Fruit fly (Drosophila melanogaster) whole organism, larva: ENCODE results near the gene Abd-B.
A peak's percentile ranks its signal among the peaks of the same experiment; 100 is the strongest.

Experiments
- noc ChIP-seq: fragments of 200-800 bp; sonication (Bioruptor generic); optimal IDR thresholded peaks from 3 replicates; lab custom pipeline; 2019; ENCODE audit warnings: missing biosample characterization, mild to moderate bottlenecking, missing genetic modification characterization, moderate library complexity

The Abd-B gene

DNA sequence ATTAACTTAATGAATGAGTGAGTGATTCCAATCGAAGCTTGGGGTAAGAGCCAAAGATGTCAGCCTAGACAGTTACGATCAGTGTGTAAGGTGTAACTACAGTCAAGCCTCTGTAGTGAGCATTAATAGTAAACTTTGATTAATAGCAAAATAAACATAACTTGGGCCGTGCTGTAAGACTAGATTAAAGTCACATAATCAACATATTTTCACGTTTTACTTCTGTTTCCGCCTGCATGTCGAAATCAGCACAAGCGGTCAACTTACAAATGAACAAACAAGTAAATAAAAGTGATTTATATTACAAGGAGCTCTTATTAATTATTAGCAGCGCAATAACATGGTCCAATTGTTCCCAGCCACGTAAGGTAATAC is 15.9 kb upstream of the Abd-B start:
- TF ChIP-seq noc (tag; lab: Kevin White, UChicago): no peak

DNA sequence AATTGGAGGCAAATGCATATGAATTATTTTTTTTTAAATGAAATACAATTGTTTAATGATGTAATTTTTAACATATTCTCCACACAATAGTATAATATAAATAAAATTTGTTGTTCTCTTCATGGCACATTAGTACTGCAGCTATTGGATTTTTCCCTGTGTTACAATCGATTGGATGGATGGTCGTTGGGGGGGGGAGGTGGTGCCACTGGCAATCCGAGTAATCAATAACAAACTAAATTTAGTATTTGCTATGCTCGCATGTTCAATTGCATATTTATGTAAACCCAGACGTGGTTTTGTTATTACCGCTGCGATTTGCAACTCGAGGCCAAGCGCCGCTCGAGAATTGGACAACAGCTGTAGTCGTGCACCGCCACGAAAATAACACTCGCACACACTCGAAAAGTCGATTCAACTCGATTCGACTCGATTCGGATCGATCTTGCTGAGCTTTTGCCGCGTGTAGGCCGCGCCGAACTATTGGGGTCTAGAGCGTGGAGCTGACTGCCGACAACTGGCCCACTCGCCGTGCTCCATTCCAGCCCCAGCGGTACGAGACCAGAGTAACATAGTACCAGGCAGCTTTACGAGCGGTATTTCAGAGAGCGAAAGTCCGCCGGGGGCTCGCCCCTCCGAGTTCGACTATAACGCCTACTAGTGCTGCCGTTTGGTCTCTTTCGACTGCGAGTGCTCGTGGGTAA is 15.3 kb upstream of the Abd-B start, which contains the start of gene CG18622:
CG18622 (minus strand) TSS at position 513 of the 704 bp plus-strand sequence.
- no peak for TF ChIP-seq noc (tag; lab: Kevin White, UChicago)

DNA sequence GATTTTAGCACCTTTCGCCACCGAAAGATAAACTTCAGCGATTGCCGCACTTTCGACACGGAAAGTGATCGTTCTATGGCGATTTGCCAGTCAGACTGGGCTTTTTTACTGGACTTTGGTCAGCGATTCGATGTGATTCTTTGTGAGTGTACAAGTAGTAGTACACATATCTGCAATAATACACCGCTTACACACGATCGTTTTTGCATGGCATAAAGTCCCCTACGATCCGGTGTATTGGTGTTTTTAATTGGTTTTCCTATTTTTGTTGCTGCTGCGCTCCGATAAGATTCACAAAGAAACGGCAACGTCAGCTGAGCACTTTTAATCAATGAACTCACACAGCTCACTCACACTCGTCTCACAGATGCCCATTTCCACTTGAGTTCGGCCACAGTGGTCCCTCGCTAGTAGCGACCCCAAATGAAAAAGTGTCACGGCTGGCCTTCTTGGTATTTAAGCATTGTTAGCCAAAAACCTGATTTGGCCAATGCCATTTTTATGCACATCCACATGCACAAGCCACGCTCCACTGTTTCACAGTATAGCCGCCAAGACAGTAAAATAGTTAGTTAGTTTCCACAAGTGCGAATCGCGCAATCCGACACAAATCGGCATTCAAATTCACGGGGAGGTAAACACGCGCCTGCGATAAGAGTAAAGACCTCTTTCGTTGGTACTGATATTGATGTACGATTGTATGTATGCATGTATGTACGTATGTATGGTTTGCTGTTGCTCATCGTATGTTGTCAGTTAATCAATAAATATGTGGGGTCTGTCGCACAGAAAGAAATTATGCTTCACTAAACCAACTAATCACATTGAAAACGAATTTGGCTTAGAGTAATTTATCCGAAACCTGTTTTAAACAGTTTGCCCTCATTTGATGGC is 14.4 kb upstream of the Abd-B start:
- peak; percentile 100 for TF ChIP-seq noc (tag; lab: Kevin White, UChicago)

DNA sequence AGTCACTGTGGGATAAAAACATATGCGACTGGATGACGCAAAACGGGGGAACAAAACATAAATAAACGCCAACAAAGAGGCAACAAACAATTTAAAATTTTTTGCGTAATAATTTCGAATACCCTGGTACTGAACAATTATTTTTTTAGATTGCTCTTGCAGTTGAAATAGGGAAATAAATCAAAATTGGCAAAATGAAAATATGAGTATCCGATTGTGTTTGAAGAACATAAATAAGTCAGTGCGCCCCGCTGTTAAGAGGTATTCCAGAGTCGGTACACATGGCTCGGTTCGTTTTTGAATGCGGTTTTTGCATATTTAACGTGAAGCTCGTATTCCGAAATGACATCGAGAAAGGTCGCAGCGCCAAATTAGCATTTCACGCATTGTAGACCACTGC is 13.5 kb upstream of the Abd-B start:
- TF ChIP-seq noc (tag; lab: Kevin White, UChicago): no peak

DNA sequence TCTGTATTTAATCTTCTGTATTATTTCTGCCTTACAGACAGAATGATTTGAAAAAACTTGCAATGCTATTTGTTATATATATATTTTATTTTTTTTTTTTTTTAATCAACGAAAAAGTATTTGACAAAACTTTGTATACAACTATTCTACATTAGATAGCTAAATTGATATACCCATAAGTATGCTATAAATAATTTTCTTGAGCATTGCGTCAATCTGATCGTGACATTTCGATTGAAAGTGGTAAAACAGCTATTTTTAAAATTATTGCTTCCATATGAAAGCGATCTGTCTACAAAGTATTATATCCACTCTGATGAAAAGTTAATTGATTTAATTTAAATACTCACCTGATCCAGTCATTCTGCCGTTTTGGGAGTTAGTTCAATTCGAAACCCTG is 12.2 kb upstream of the Abd-B start:
- TF ChIP-seq noc (tag; lab: Kevin White, UChicago): no peak

DNA sequence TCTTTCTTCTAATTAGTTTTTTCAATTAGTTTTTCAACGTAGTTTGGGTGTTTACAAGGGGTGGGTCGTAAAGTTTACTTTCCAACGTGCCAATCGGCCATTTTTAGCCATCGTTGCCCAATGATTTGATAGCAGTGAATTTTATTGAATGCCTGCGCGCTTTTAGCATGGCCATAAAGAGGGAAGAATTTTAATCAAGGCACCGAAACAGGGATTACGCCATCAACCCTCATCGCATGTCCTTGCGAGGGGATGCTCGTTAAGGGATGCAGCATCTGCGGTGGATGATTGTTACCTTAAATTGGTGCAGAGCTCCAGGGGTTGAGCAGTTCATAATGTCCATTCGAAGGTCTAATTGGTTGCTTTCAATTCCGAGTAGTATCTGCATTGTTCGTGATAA is 11.0 kb upstream of the Abd-B start:
- no peak for TF ChIP-seq noc (tag; lab: Kevin White, UChicago)

DNA sequence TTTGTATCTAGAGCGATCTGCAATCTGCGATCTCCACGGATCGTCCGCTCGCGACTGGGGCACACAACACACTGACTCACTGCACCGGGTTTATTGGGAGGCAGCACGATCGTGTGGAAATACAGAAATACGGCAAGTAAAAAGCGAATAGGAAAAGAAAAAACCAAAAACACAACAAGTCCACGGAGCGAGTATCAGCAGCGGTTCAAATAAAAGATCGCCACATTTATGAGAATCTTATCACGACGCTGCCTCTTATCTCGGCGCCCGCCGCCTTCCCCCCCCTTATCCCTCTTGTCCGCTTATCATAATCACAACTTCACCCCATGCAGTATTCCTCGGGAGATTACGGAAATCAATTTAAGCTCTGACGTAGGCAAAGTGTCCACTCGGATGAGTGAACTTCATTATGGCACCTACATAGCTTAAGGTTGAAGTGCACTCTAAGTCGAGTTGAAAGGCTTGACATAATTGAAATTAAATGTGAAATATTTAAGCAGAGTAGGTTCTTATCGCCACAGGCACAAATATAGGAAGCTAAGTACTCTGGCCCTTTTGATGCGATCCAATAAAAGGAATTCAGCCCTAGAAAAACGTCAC is 10.2 kb upstream of the Abd-B start, which contains the start of gene AhcyL2:
AhcyL2 (minus strand) TSS at position 51 of the 600 bp plus-strand sequence.
- TF ChIP-seq noc (tag; lab: Kevin White, UChicago): peak; percentile 86

DNA sequence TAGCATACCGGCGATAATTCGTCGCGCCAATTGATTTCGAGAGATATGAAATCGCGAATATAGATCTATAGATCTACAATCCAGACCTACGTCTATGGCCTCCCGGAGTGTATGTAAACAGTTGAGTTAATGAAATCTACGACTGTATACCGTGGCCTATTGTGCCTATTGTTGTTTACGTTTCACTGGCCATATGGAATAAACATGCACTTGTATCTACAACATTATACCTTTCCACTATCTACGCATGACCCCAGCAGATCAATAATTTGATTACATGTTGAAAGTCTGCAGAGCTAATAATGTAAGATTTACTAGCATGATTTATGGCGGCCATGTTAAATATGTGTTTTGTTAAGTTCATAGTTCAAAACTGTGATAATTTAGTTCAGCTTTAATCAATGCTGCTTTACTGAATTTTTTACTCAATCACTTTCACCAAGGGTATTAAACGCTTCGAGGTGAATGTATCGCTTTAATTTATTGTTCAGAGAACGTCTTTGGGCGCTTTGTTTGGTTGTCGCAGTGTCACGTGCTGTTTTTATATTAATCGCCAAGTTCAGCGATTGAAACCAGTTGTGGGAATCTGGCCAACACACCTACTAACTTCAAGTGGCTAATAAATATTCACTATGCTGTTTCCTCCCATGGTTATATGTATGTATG is 9.1 kb upstream of the Abd-B start:
- no peak for TF ChIP-seq noc (tag; lab: Kevin White, UChicago)

DNA sequence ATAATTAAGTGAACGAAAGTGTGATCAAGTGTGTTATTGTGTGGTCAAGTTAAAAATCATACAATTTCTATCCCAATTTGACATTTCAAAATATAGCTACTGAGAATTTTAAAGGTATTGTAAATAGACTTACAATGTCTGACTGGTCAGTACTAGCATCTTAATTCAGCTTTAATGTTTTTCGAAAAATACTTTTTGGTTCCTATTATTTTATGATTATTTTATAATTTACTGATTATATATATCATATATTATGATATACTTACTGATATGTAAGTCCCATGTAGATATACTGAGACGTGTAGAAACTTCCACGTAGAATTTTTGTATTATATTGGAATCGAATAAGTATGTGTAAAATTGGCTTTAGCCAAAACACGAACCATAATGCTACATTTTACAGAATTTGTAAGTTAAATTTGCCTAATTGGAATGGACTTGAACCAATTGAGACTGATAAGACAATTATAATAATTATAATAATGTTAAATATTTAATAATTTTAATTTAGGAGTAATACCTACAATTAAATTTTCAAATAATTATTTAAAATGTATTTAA is 5.8 kb upstream of the Abd-B start, which contains the start of gene Actn3:
Actn3 (minus strand) TSS at position 51 of the 561 bp plus-strand sequence.
- TF ChIP-seq noc (tag; lab: Kevin White, UChicago): no peak

DNA sequence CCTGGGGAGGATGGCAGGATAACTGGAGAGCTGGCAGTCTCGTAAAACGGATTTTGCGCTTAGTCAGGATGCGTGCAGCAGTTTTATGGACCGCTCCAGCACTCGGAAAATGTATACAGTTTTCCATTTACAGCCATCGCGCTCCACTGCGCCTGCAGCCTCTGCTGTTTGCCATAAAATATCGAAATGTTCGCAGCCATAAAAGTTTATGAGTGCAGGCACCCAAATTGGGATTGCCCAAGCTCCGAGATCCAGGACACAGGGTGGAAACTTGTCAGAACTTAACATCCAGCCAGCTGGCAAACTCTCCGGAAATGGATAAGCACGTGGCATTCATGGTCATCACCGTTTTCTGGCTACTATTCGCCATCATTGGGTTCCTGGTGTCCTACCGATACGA is 2.9 kb upstream of the Abd-B start, which contains the start of gene VhaM9.7-d:
VhaM9.7-d (plus strand) TSS at position 301 of the 400 bp plus-strand sequence.
- no peak for TF ChIP-seq noc (tag; lab: Kevin White, UChicago)

DNA sequence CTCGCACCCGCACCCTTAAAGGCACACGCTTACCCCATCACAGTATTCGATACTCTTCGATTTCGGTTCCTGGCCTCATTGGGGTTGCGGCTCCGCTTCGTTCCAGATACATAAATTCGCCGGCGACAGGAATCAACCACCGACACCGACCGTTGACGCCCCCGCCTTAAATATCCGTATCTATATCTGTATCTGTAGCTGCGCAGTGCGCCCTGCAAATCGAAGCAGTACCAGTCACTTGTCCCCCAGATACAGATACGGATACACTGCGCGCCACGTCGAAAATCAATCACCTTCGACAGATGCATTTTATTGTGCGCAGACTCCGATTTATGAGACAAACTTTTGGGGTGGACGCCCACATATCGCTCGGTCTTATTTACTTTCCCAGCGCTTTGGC is 539 bp upstream of the Abd-B start:
- no peak for TF ChIP-seq noc (tag; lab: Kevin White, UChicago)

DNA sequence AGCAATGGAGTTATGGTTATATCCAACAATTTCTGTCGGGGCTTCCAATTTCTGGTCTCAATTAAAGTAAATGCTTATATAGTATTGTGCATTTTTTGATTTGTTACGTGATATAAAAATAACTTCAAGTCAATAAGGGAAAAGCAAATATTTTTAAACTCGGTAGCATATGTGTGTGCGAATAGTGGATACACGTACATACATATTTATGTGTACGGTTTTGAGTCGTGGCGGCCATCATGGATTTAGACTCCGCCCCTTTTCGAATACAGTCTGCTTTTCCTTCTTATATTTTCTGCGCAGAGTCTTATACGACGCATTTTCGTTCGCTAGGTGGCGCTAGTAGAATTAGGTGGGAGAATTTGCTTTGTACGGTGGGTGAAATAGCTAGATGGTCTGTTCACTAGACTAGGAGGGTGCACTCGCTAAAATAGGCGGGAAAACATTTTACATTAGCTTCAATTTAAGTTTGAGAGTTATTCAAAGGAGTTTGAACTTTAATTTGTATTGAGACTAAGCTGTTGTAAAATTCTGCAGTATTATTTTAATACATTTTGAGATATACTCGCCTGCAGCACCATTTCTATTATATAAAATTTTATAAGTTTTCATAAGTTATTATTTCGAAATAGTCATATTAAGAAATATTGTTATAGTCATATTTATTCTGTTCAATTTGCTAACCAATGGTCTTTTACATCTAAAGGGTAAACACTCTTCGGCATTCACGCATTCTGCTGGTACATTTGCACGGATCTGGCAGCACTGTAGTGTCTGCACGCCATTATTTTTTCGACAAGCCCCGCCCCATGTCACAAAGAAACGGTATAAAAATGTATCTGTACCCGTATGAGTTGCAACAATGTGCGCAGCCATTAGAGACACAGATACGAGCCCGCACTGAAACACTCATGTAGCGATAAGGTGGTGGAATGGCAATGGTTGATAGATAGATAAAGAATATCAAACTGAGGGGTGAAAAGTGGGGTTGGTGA is 2.4 kb downstream of the Abd-B start:
- TF ChIP-seq noc (tag; lab: Kevin White, UChicago): no peak

DNA sequence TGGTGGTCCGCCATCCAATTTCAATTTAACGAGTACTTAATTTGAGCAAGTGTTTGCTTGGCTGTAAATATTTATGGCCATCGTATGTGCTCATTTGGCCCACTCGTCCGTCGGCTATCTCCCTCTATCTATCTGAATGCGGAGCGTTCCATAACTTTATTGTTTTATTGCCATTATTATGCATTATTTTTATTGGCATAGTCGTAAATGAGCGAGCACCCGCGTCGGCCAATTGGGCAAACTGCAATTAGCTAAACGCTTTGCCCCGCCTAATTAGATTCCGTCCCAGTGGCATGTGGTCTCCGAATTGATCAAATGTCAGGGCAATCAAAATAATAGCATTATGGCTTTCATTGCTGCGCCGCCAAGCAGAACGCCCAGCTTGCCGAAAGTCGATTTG is 9.7 kb downstream of the Abd-B start:
- TF ChIP-seq noc (tag; lab: Kevin White, UChicago): no peak

DNA sequence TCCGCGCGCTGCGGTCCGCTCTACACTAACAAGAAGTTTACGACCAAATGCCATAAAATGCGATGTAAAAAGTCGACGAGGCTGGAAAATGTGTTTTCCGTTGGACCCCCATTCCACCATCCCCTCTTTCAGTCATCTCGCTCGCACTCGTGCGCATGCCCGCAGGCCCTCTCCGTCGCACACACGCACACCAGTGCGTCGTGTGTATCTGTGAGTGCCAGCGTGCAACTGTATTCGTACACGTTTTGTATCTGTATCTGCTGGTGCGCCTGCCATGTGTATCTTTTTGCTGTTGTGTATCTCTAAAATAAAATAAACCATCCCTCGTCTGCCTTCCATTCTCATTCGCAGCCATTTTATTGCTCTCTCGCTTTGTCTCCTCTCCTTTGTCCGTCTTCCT is 11.8 kb downstream of the Abd-B start:
- TF ChIP-seq noc (tag; lab: Kevin White, UChicago): no peak
